Worm (Caenorhabditis elegans) whole organism, L2 larva: Measurements from ENCODE around the gene F19C7.2.

ENCODE experiments used
- lin-13 ChIP-seq: fragments of 150-350 bp; optimal IDR thresholded peaks from 2 replicates; lab custom pipeline; 2014; ENCODE audit warnings: missing biosample characterization, missing genetic modification reagents, missing genetic modification characterization
- nhr-12 ChIP-seq: fragments of 150-350 bp; optimal IDR thresholded peaks from 2 replicates; lab custom pipeline; 2014; ENCODE audit warnings: missing biosample characterization, missing genetic modification characterization
- nhr-237 ChIP-seq: fragments of 150-350 bp; optimal IDR thresholded peaks from 2 replicates; lab custom pipeline; 2014; ENCODE audit warnings: missing biosample characterization, missing genetic modification characterization

- TF ChIP-seq nhr-237 (no peak), nhr-12 (tag; lab: Kevin White, UChicago) (no peak), lin-13 (GFP tag; lab: Kevin White, UChicago) (no peak)
Measured at ce11 chrIV:4623852-4624251, 24.1 kb downstream of the F19C7.2 start.
